Fruit fly (Drosophila melanogaster) whole organism, pupa: ENCODE data around the gene abd-A.

ENCODE experiments used
- CG10348 ChIP-seq: fragments of 200-800 bp; sonication (Bioruptor generic); IDR thresholded peaks from 2 replicates; pipeline ENCODE4 v1.3.6; 2022; ENCODE audit warnings: missing biosample characterization, missing genetic modification characterization
- CG12605 ChIP-seq: fragments of 200-800 bp; sonication (Bioruptor generic); IDR thresholded peaks from 2 replicates; pipeline ENCODE4 v1.3.6; 2022; ENCODE audit warnings: missing biosample characterization, missing genetic modification characterization
- CG13204 ChIP-seq: fragments of 200-800 bp; sonication (Bioruptor generic); optimal IDR thresholded peaks from 2 replicates; lab custom pipeline; 2018; ENCODE audit warnings: missing biosample characterization, mild to moderate bottlenecking, missing genetic modification characterization, moderate library complexity
- CG14655 ChIP-seq: fragments of 200-800 bp; sonication (Bioruptor generic); optimal IDR thresholded peaks from 3 replicates; lab custom pipeline; 2017; ENCODE audit warnings: mild to moderate bottlenecking, missing biosample characterization, missing genetic modification reagents, missing genetic modification characterization
- CG15710 ChIP-seq: fragments of 200-800 bp; sonication (Bioruptor generic); optimal IDR thresholded peaks from 2 replicates; lab custom pipeline; 2018; ENCODE audit warnings: missing biosample characterization, mild to moderate bottlenecking, missing genetic modification characterization, moderate library complexity
- CG17806 ChIP-seq: fragments of 200-800 bp; sonication (Bioruptor generic); optimal IDR thresholded peaks from 2 replicates; lab custom pipeline; 2018; ENCODE audit warnings: missing biosample characterization, mild to moderate bottlenecking, missing genetic modification characterization, moderate library complexity
- CG32121 ChIP-seq: fragments of 200-800 bp; sonication (Bioruptor generic); IDR thresholded peaks from 2 replicates; pipeline ENCODE4 v1.3.6; 2022; ENCODE audit warnings: missing biosample characterization, missing genetic modification characterization
- CG34367 ChIP-seq: fragments of 200-800 bp; sonication (Bioruptor generic); optimal IDR thresholded peaks from 2 replicates; lab custom pipeline; 2018; ENCODE audit warnings: missing biosample characterization, mild to moderate bottlenecking, missing genetic modification characterization
- CG4496 ChIP-seq: fragments of 200-800 bp; sonication (Bioruptor generic); IDR thresholded peaks from 3 replicates; pipeline ENCODE4 v1.3.6; 2022; ENCODE audit warnings: missing biosample characterization, missing genetic modification characterization
- CG8159 ChIP-seq: fragments of 200-800 bp; sonication (Bioruptor generic); optimal IDR thresholded peaks from 3 replicates; lab custom pipeline; 2018; ENCODE audit warnings: missing biosample characterization, mild to moderate bottlenecking, missing genetic modification characterization, moderate library complexity
- CG8301 ChIP-seq: fragments of 200-800 bp; sonication (Bioruptor generic); optimal IDR thresholded peaks from 2 replicates; lab custom pipeline; 2018; ENCODE audit warnings: missing biosample characterization, mild to moderate bottlenecking, missing genetic modification characterization
- CG9948 ChIP-seq: fragments of 200-800 bp; sonication (Bioruptor generic); optimal IDR thresholded peaks from 2 replicates; lab custom pipeline; 2018; ENCODE audit warnings: missing biosample characterization, mild to moderate bottlenecking, missing genetic modification characterization, moderate library complexity
- D1 ChIP-seq: fragments of 200-800 bp; sonication (Bioruptor generic); optimal IDR thresholded peaks from 2 replicates; lab custom pipeline; 2018; ENCODE audit warnings: missing biosample characterization, mild to moderate bottlenecking, missing genetic modification characterization, moderate library complexity
- EcR ChIP-seq: fragments of 200-800 bp; sonication (Bioruptor generic); optimal IDR thresholded peaks from 3 replicates; lab custom pipeline; 2019; ENCODE audit warnings: missing biosample characterization, missing genetic modification characterization, mild to moderate bottlenecking, moderate library complexity, missing genetic modification reagents
- Ets98B ChIP-seq: fragments of 200-800 bp; sonication (Bioruptor generic); IDR thresholded peaks from 2 replicates; pipeline ENCODE4 v1.3.6; 2022; ENCODE audit warnings: missing biosample characterization, missing genetic modification characterization
- Pif1A ChIP-seq: fragments of 200-800 bp; sonication (Bioruptor generic); optimal IDR thresholded peaks from 3 replicates; lab custom pipeline; 2016; ENCODE audit warnings: missing biosample characterization, missing genetic modification characterization
- Pif1B ChIP-seq: fragments of 200-800 bp; sonication (Bioruptor generic); optimal IDR thresholded peaks from 3 replicates; lab custom pipeline; 2016; ENCODE audit warnings: missing biosample characterization, missing genetic modification characterization
- Snoo ChIP-seq: fragments of 200-800 bp; sonication (Bioruptor generic); optimal IDR thresholded peaks from 3 replicates; lab custom pipeline; 2017; ENCODE audit warnings: missing biosample characterization, mild to moderate bottlenecking, missing genetic modification characterization, inconsistent platforms
- fd96Ca ChIP-seq: fragments of 200-800 bp; sonication (Bioruptor generic); IDR thresholded peaks from 3 replicates; pipeline ENCODE4 v1.3.6; 2022; ENCODE audit warnings: missing biosample characterization, missing genetic modification characterization
- gl ChIP-seq: fragments of 200-800 bp; sonication (Bioruptor generic); optimal IDR thresholded peaks from 2 replicates; lab custom pipeline; 2018; ENCODE audit warnings: missing biosample characterization, mild to moderate bottlenecking, missing genetic modification characterization
- rn ChIP-seq: fragments of 200-800 bp; sonication (Bioruptor generic); IDR thresholded peaks from 2 replicates; pipeline ENCODE4 v1.3.6; 2022; ENCODE audit warnings: missing biosample characterization, missing genetic modification characterization

Gene abd-A

dm6 chr3R:16869257-16869656, 39.4 kb upstream of the abd-A start:
- no peak for TF ChIP-seq CG32121 (GFP tag; lab: Robert Waterston, UW)
- no peak for TF ChIP-seq CG8301
- TF ChIP-seq Ets98B (GFP tag; lab: Robert Waterston, UW) = no peak; the same call in 1 of the 2 replicates
- peak; percentile 18 for TF ChIP-seq CG15710 (tag; lab: Kevin White, UChicago)
- TF ChIP-seq Pif1A (GFP tag; lab: Kevin White, UChicago) = peak; percentile 15
- TF ChIP-seq rn (GFP tag; lab: Robert Waterston, UW) = peak; percentile 48; the same call in 1 of the 2 replicates
- TF ChIP-seq Pif1B (GFP tag; lab: Kevin White, UChicago) = no peak
- TF ChIP-seq D1 (tag; lab: Kevin White, UChicago) = peak; percentile 21
- no peak for TF ChIP-seq CG10348 (GFP tag; lab: Robert Waterston, UW)
- peak; percentile 31 for TF ChIP-seq CG8159
- TF ChIP-seq CG34367 = no peak
- no peak for TF ChIP-seq CG14655
- no peak; the same call in 2 of the 3 replicates for TF ChIP-seq CG4496 (GFP tag; lab: Robert Waterston, UW)
- TF ChIP-seq CG13204 (GFP tag; lab: Kevin White, UChicago) = no peak
- peak; percentile 39; the same call in 1 of the 3 replicates for TF ChIP-seq fd96Ca (GFP tag; lab: Robert Waterston, UW)
- TF ChIP-seq Snoo (tag; lab: Kevin White, UChicago) = peak; percentile 42
- no peak for TF ChIP-seq CG17806
- TF ChIP-seq gl (tag; lab: Kevin White, UChicago) = no peak
- TF ChIP-seq EcR (GFP tag; lab: Kevin White, UChicago) = no peak
- no peak for TF ChIP-seq CG9948 (tag; lab: Kevin White, UChicago)
- no peak for TF ChIP-seq CG12605 (GFP tag; lab: Robert Waterston, UW)
- TF ChIP-seq, all 21 proteins: peak for 7

DNA sequence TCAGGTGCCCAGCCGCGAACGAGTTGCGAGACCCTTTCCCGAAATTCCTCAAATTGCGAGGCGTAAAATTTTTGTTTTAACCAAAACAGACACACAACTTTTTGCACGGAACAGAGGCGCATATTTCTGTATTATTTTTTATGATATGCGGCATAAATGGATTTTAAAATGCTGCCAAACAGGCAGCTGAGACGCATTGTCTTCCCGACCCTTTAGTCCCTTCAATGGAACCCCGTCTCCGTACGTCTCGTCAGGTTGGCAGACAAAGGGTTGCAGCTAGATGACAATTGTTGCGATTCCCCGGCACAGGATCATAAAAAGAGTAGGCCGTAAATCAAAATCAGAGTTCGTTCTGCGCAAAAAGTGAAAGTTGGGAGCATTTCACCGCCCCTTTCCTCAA, 35.1 kb upstream of the abd-A start:
- TF ChIP-seq CG15710 (tag; lab: Kevin White, UChicago) (no peak), CG8159 (no peak), CG12605 (GFP tag; lab: Robert Waterston, UW) (no peak)

DNA sequence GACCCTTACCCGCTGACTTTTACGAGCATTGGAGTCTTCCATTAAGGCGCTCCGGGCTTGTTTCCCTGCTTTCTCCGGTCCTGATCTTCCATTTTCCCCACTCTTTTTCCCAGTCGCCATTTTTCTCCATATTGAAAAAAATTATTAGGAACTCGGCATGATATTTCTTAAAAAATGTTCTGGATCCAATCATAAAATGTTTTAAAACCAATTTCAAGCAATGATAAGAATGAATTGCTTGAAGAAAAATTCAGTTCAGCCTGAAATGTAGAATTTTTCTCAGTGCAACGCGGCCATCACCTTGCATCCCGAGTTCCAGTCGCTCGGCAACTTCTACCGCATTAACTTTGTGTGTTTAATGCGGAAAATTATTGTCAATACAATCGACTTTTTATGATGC, 31.4 kb upstream of the abd-A start:
- TF ChIP-seq CG15710 (tag; lab: Kevin White, UChicago) (peak; percentile 43), CG4496 (GFP tag; lab: Robert Waterston, UW) (no peak), CG8159 (peak; percentile 61), D1 (tag; lab: Kevin White, UChicago) (no peak), CG17806 (no peak), CG9948 (tag; lab: Kevin White, UChicago) (peak; percentile 1), Pif1A (GFP tag; lab: Kevin White, UChicago) (peak; percentile 4), CG14655 (peak; percentile 33), CG8301 (peak; percentile 27), CG10348 (GFP tag; lab: Robert Waterston, UW) (no peak), CG13204 (GFP tag; lab: Kevin White, UChicago) (no peak)

DNA sequence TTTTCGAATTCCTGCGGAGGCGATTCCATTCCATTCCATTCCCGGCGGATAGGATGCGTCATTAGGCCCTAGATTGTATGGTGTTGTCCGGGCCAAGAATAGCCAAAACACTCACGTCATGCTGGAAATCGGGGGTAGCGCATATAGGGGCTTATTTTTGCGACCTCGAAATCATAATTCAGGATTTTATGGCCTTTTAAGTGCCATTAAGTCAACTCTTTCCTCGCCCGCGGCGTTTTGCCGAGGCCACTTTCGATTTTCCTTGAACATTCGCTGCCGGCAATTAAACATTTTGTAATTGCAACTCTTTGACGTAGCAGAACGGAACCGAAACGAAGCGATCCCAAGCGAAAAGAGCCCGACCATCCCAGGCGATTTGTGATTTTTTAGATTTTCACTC, 29.8 kb upstream of the abd-A start:
- TF ChIP-seq fd96Ca (GFP tag; lab: Robert Waterston, UW) (no peak), Ets98B (GFP tag; lab: Robert Waterston, UW) (no peak), CG8301 (no peak), CG9948 (tag; lab: Kevin White, UChicago) (no peak), Pif1A (GFP tag; lab: Kevin White, UChicago) (no peak), CG32121 (GFP tag; lab: Robert Waterston, UW) (no peak), Pif1B (GFP tag; lab: Kevin White, UChicago) (no peak), CG17806 (no peak), CG34367 (no peak), CG13204 (GFP tag; lab: Kevin White, UChicago) (no peak), D1 (tag; lab: Kevin White, UChicago) (no peak), EcR (GFP tag; lab: Kevin White, UChicago) (no peak), CG10348 (GFP tag; lab: Robert Waterston, UW) (no peak), CG8159 (no peak), Snoo (tag; lab: Kevin White, UChicago) (no peak), CG14655 (no peak), rn (GFP tag; lab: Robert Waterston, UW) (no peak)

DNA sequence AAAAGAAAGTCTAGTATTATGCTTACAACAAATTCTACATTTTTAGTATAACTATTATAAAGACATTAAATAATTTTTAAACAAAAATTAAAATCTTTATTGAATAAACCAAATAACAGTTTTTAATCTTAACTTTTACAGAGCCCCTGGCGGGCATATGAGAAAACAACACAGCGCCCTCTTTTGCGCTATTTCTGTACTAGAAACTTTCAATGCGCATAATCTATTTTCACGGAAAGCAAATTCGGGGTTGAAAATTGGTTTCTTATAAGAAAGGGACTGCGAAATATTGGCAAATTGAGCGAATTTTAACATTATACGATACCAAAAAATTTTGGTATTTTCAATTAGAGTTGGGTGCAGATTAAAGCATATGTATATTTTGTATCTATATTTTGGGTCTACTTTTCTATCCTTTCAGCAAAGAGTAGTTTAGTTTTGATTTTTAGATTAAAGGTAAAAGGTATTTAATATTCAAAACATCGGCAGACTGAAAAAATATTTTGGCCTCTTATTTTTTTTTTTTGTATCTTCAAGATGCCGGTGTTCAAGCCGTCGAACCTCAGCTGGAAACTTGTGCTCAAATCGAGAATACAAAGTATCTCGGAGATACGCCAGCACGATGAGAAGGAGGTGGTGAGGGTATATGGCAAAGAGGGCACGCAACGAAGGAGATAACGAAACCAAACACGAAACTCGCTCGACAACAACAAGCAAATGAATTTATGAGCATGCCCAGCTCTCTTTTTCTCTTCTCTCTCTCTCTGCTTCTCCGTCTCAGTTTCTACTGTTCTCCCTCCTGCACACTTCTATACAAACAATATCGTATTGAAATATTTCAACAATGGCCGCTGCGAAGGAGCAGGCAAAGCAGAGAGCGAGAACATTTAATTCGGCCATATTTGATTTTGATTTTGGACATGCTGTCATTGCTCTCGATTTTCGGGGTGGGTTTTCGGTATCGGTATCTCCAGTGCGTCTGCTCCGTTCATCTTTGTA, 27.5 kb upstream of the abd-A start:
- TF ChIP-seq Pif1A (GFP tag; lab: Kevin White, UChicago) = no peak
- TF ChIP-seq Pif1B (GFP tag; lab: Kevin White, UChicago) = no peak
- no peak for TF ChIP-seq Ets98B (GFP tag; lab: Robert Waterston, UW)
- no peak for TF ChIP-seq CG14655
- TF ChIP-seq CG10348 (GFP tag; lab: Robert Waterston, UW) = no peak
- no peak for TF ChIP-seq CG9948 (tag; lab: Kevin White, UChicago)
- no peak for TF ChIP-seq D1 (tag; lab: Kevin White, UChicago)
- TF ChIP-seq CG8301 = no peak
- TF ChIP-seq gl (tag; lab: Kevin White, UChicago) = no peak
- no peak for TF ChIP-seq EcR (GFP tag; lab: Kevin White, UChicago)
- TF ChIP-seq Snoo (tag; lab: Kevin White, UChicago) = no peak
- TF ChIP-seq CG17806 = no peak
- TF ChIP-seq CG8159 = no peak
- no peak for TF ChIP-seq CG15710 (tag; lab: Kevin White, UChicago)
- no peak for TF ChIP-seq rn (GFP tag; lab: Robert Waterston, UW)
- TF ChIP-seq CG12605 (GFP tag; lab: Robert Waterston, UW) = no peak
- TF ChIP-seq CG13204 (GFP tag; lab: Kevin White, UChicago) = no peak
- no peak for TF ChIP-seq fd96Ca (GFP tag; lab: Robert Waterston, UW)
- no peak for TF ChIP-seq CG4496 (GFP tag; lab: Robert Waterston, UW)
